Worm (Caenorhabditis elegans) whole organism, L4 larva: ENCODE measurements around the gene tag-153.

Source experiments
- F44E2.7 ChIP-seq: fragments of 200-800 bp; sonication (Bioruptor generic); IDR thresholded peaks from 2 replicates; pipeline ENCODE4 v2.1.2; 2022; ENCODE audit warnings: missing genetic modification characterization, missing compliant biosample characterization
- F49E8.2 ChIP-seq: sonication (generic microtip); optimal IDR thresholded peaks from 2 replicates; lab custom pipeline; 2016; ENCODE audit warnings: missing compliant biosample characterization, mild to moderate bottlenecking, missing genetic modification characterization, borderline replicate concordance
- T20F7.1 ChIP-seq: fragments of 200-800 bp; sonication (Bioruptor generic); optimal IDR thresholded peaks from 2 replicates; lab custom pipeline; 2018; ENCODE audit warnings: mild to moderate bottlenecking, missing genetic modification characterization, missing compliant biosample characterization
- Y105C5A.15 ChIP-seq: fragments of 200-800 bp; sonication (Bioruptor generic); IDR thresholded peaks from 2 replicates; pipeline ENCODE4 v1.3.6; 2022; ENCODE audit warnings: missing genetic modification characterization, missing compliant biosample characterization
- Y48G9A.11 ChIP-seq: fragments of 200-800 bp; sonication (Bioruptor generic); IDR thresholded peaks from 2 replicates; pipeline ENCODE4 v1.3.6; 2022; ENCODE audit warnings: missing genetic modification reagents, missing genetic modification characterization, missing compliant biosample characterization
- aly-2 ChIP-seq: sonication (generic microtip); optimal IDR thresholded peaks from 2 replicates; lab custom pipeline; 2018; ENCODE audit warnings: missing biosample characterization, missing genetic modification characterization
- ama-1 ChIP-seq: fragments of 150-350 bp; optimal IDR thresholded peaks from 2 replicates; lab custom pipeline; 2014; ENCODE audit warnings: inconsistent platforms, mixed read lengths
- arid-1 ChIP-seq: fragments of 200-800 bp; sonication (Bioruptor generic); conservative IDR thresholded peaks from 2 replicates; pipeline ENCODE4 v1.3.6; 2022; ENCODE audit warnings: missing genetic modification reagents, missing genetic modification characterization, missing compliant biosample characterization
- ceh-20 ChIP-seq: fragments of 200-800 bp; sonication (Bioruptor generic); IDR thresholded peaks from 2 replicates; pipeline ENCODE4 v1.3.6; 2022; ENCODE audit warnings: missing genetic modification reagents, missing genetic modification characterization, missing compliant biosample characterization
- ceh-44 ChIP-seq: fragments of 200-800 bp; sonication (Bioruptor generic); IDR thresholded peaks from 2 replicates; pipeline ENCODE4 v1.3.6; 2022; ENCODE audit warnings: missing genetic modification reagents, missing genetic modification characterization, missing compliant biosample characterization
- ceh-62 ChIP-seq: sonication (generic microtip); optimal IDR thresholded peaks from 2 replicates; lab custom pipeline; 2017; ENCODE audit warnings: missing biosample characterization, missing genetic modification characterization
- cey-2 ChIP-seq: sonication (generic microtip); optimal IDR thresholded peaks from 3 replicates; lab custom pipeline; 2017; ENCODE audit warnings: missing genetic modification characterization, mild to moderate bottlenecking, missing compliant biosample characterization, antibody characterized with exemption, borderline replicate concordance; ENCODE audit not compliant: insufficient read depth
- dmd-6 ChIP-seq: fragments of 200-800 bp; sonication (Bioruptor generic); IDR thresholded peaks from 2 replicates; pipeline ENCODE4 v1.3.6; 2022; ENCODE audit warnings: missing genetic modification reagents, missing genetic modification characterization, missing compliant biosample characterization
- dmd-9 ChIP-seq: fragments of 200-800 bp; sonication (Bioruptor generic); IDR thresholded peaks from 2 replicates; pipeline ENCODE4 v1.3.6; 2022; ENCODE audit warnings: missing genetic modification reagents, missing genetic modification characterization, missing compliant biosample characterization
- egl-27 ChIP-seq: sonication (generic microtip); optimal IDR thresholded peaks from 3 replicates; lab custom pipeline; 2017; ENCODE audit warnings: missing biosample characterization, missing genetic modification reagents, missing genetic modification characterization
- egl-43 ChIP-seq: fragments of 200-800 bp; sonication (Bioruptor generic); IDR thresholded peaks from 2 replicates; pipeline ENCODE4 v1.3.6; 2022; ENCODE audit warnings: missing genetic modification reagents, missing genetic modification characterization, missing compliant biosample characterization
- hif-1 ChIP-seq, 2 experiments: sonication (generic microtip); optimal IDR thresholded peaks; 2 replicates each; lab custom pipeline; 2016 to 2017; ENCODE audit warnings: missing compliant biosample characterization in 2 of 2, missing genetic modification characterization in 2 of 2, missing genetic modification reagents in 2 of 2, missing genotype in 2 of 2, mild to moderate bottlenecking in 1 of 2
- jun-1 ChIP-seq: fragments of 150-350 bp; optimal IDR thresholded peaks from 2 replicates; lab custom pipeline; 2014; ENCODE audit warnings: missing biosample characterization, missing genetic modification reagents, missing genetic modification characterization
- lin-38 ChIP-seq: fragments of 200-800 bp; sonication (Bioruptor generic); IDR thresholded peaks from 2 replicates; pipeline ENCODE4 v1.3.6; 2022; ENCODE audit warnings: missing genetic modification reagents, missing genetic modification characterization, missing compliant biosample characterization
- lin-39 ChIP-seq: fragments of 150-350 bp; optimal IDR thresholded peaks from 2 replicates; lab custom pipeline; 2014; ENCODE audit warnings: missing biosample characterization, missing genetic modification reagents, missing genetic modification characterization
- lir-3 ChIP-seq: sonication (generic microtip); optimal IDR thresholded peaks from 2 replicates; lab custom pipeline; 2016; ENCODE audit warnings: mild to moderate bottlenecking, missing genetic modification characterization, missing compliant biosample characterization
- madf-5 ChIP-seq, 2 experiments: fragments of 200-800 bp; sonication (Bioruptor generic); IDR thresholded peaks; 2 replicates each; pipeline ENCODE4 v1.3.6; 2022; ENCODE audit warnings: missing compliant biosample characterization in 2 of 2, missing genetic modification characterization in 2 of 2
- madf-9 ChIP-seq: fragments of 200-800 bp; sonication (Bioruptor generic); conservative IDR thresholded peaks from 2 replicates; pipeline ENCODE4 v1.3.6; 2022; ENCODE audit warnings: missing genetic modification reagents, missing genetic modification characterization, missing compliant biosample characterization
- mdt-29 ChIP-seq: fragments of 200-800 bp; sonication (Bioruptor generic); IDR thresholded peaks from 2 replicates; pipeline ENCODE4 v1.3.6; 2022; ENCODE audit warnings: missing genetic modification reagents, missing genetic modification characterization, missing compliant biosample characterization
- nhr-237 ChIP-seq: sonication (generic microtip); optimal IDR thresholded peaks from 2 replicates; lab custom pipeline; 2017; ENCODE audit warnings: missing biosample characterization, missing genetic modification characterization
- nhr-25 ChIP-seq: sonication (generic microtip); optimal IDR thresholded peaks from 2 replicates; lab custom pipeline; 2017; ENCODE audit warnings: missing genetic modification characterization, mild to moderate bottlenecking, missing compliant biosample characterization, antibody characterized with exemption, moderate library complexity, borderline replicate concordance; ENCODE audit not compliant: insufficient read depth
- nhr-28 ChIP-seq: fragments of 150-350 bp; optimal IDR thresholded peaks from 2 replicates; lab custom pipeline; 2014; ENCODE audit warnings: missing biosample characterization, missing genetic modification characterization
- nhr-41 ChIP-seq: fragments of 200-800 bp; sonication (Bioruptor generic); IDR thresholded peaks from 2 replicates; pipeline ENCODE4 v1.3.6; 2022; ENCODE audit warnings: missing genetic modification reagents, missing genetic modification characterization, missing compliant biosample characterization
- nhr-48 ChIP-seq: sonication (generic microtip); optimal IDR thresholded peaks from 2 replicates; lab custom pipeline; 2016; ENCODE audit warnings: mild to moderate bottlenecking, missing genetic modification characterization, missing compliant biosample characterization
- nhr-76 ChIP-seq: fragments of 150-350 bp; optimal IDR thresholded peaks from 2 replicates; lab custom pipeline; 2014; ENCODE audit warnings: missing biosample characterization, missing genetic modification characterization
- pha-4 ChIP-seq, 2 experiments: fragments of 150-350 bp in 1 of 2; fragments of 200-800 bp in 1 of 2; sonication (Bioruptor generic) in 1 of 2; IDR thresholded peaks in 1 of 2; optimal IDR thresholded peaks in 1 of 2; 2 replicates each; pipeline versions ENCODE4 v1.3.6 to Lab custom; 2014 to 2022; ENCODE audit warnings: missing genetic modification characterization in 2 of 2, missing genetic modification reagents in 2 of 2, missing biosample characterization in 1 of 2, missing compliant biosample characterization in 1 of 2
- skn-1 ChIP-seq: fragments of 150-350 bp; optimal IDR thresholded peaks from 2 replicates; lab custom pipeline; 2014; ENCODE audit warnings: missing biosample characterization, missing genetic modification characterization
- snpc-4 ChIP-seq: fragments of 150-350 bp; optimal IDR thresholded peaks from 2 replicates; lab custom pipeline; 2014; ENCODE audit warnings: missing biosample characterization, missing genetic modification characterization
- spr-3 ChIP-seq: fragments of 200-800 bp; sonication (Bioruptor generic); optimal IDR thresholded peaks from 2 replicates; lab custom pipeline; 2018; ENCODE audit warnings: mild to moderate bottlenecking, missing genetic modification characterization, missing compliant biosample characterization
- tra-1 ChIP-seq: fragments of 200-800 bp; sonication (Bioruptor generic); IDR thresholded peaks from 2 replicates; pipeline ENCODE4 v1.3.6; 2022; ENCODE audit warnings: missing genetic modification reagents, missing genetic modification characterization, missing compliant biosample characterization
- unc-130 ChIP-seq: sonication (generic microtip); optimal IDR thresholded peaks from 2 replicates; lab custom pipeline; 2016; ENCODE audit warnings: missing genetic modification reagents, missing genetic modification characterization, missing compliant biosample characterization
- unc-39 ChIP-seq: sonication (generic microtip); optimal IDR thresholded peaks from 2 replicates; lab custom pipeline; 2017; ENCODE audit warnings: missing biosample characterization, missing genetic modification characterization
- zip-2 ChIP-seq: fragments of 150-350 bp; optimal IDR thresholded peaks from 2 replicates; lab custom pipeline; 2014; ENCODE audit warnings: missing biosample characterization, missing genetic modification characterization
- ztf-11 ChIP-seq: fragments of 150-350 bp; optimal IDR thresholded peaks from 2 replicates; lab custom pipeline; 2014; ENCODE audit warnings: missing biosample characterization, missing genetic modification characterization
- ztf-7 ChIP-seq: fragments of 150-350 bp; optimal IDR thresholded peaks from 2 replicates; lab custom pipeline; 2014; ENCODE audit warnings: missing biosample characterization, missing genetic modification characterization

Gene tag-153

ce11 chrV:9342965-9343628 lies 20.2 kb downstream of the tag-153 start (continued):
- TF ChIP-seq madf-9 (GFP tag; lab: Robert Waterston, UW) (0 out of 2 replicates have a peak, but pooled peaks have one; percentile 45), unc-39 (tag; lab: Kevin White, UChicago) (no peak), egl-43 (GFP tag; lab: Robert Waterston, UW) (peak; percentile 57), tra-1 (GFP tag; lab: Robert Waterston, UW) (0 out of 2 replicates have a peak, but pooled peaks have one; percentile 25), ceh-44 (GFP tag; lab: Robert Waterston, UW) (no peak; the same call in 1 of the 2 replicates), ztf-7 (tag; lab: Kevin White, UChicago) (no peak), nhr-25 (tag; lab: Kevin White, UChicago) (no peak), madf-5 (GFP tag; IDR thresholded peaks at IDR 0.05; lab: Robert Waterston, UW) (no peak), egl-27 (tag; lab: Kevin White, UChicago) (no peak), dmd-6 (GFP tag; lab: Robert Waterston, UW) (peak; percentile 28; the same call in 1 of the 2 replicates), mdt-29 (GFP tag; lab: Robert Waterston, UW) (no peak; the same call in none of the 2 replicates), ama-1 (lab: Kevin White, UChicago) (no peak), Y105C5A.15 (GFP tag; lab: Robert Waterston, UW) (0 out of 2 replicates have a peak, but pooled peaks have one; percentile 9), hif-1 (tag; optimal IDR thresholded peaks at IDR 0.05; lab: Kevin White, UChicago) (no peak), lir-3 (tag; lab: Kevin White, UChicago) (no peak), spr-3 (no peak), jun-1 (tag; lab: Kevin White, UChicago) (no peak), pha-4 (GFP tag; IDR thresholded peaks at IDR 0.05; lab: Robert Waterston, UW) (peak; percentile 58; the same call in 1 of the 2 replicates), pha-4 (tag; optimal IDR thresholded peaks at IDR 0.05; lab: Kevin White, UChicago) (no peak), lin-38 (GFP tag; lab: Robert Waterston, UW) (peak; percentile 73), ztf-11 (tag; lab: Kevin White, UChicago) (no peak), nhr-76 (no peak), nhr-237 (no peak), aly-2 (no peak), skn-1 (tag; lab: Kevin White, UChicago) (no peak), lin-39 (tag; lab: Kevin White, UChicago) (no peak), nhr-48 (no peak), nhr-28 (tag; lab: Kevin White, UChicago) (no peak), snpc-4 (tag; lab: Kevin White, UChicago) (no peak), F49E8.2 (tag; lab: Kevin White, UChicago) (no peak), ceh-20 (GFP tag; lab: Robert Waterston, UW) (peak; percentile 67), nhr-41 (GFP tag; lab: Robert Waterston, UW) (no peak), T20F7.1 (no peak), zip-2 (tag; lab: Kevin White, UChicago) (no peak), ceh-62 (tag; lab: Kevin White, UChicago) (no peak), F44E2.7 (no peak), dmd-9 (peak; percentile 56; the same call in 1 of the 2 replicates), Y48G9A.11 (GFP tag; lab: Robert Waterston, UW) (peak; percentile 75), unc-130 (GFP tag; lab: Kevin White, UChicago) (no peak), arid-1 (GFP tag; lab: Robert Waterston, UW) (peak; percentile 48; the same call in 1 of the 2 replicates), cey-2 (tag; lab: Kevin White, UChicago) (no peak)
